Fruit fly (Drosophila melanogaster): ENCODE measurements around the gene mRpS26.

mRpS26 gene

dm6 chr3L:18075853-18076252, 30.5 kb upstream of the mRpS26 start:
- TF ChIP-seq pan (optimal IDR thresholded peaks at IDR 0.05) (no peak), EcR (GFP tag; optimal IDR thresholded peaks at IDR 0.05) (peak in 1 of 2 experiments; percentile 34), usp (GFP tag; optimal IDR thresholded peaks at IDR 0.05) (no peak), Dll (optimal IDR thresholded peaks at IDR 0.05) (no peak)

- TF ChIP-seq psq (optimal IDR thresholded peaks at IDR 0.05) (no peak), CG8478 (optimal IDR thresholded peaks at IDR 0.05) (no peak), EcR (GFP tag; optimal IDR thresholded peaks at IDR 0.05) (peak in 1 of 2 experiments; percentile 82)
These were observed 29.7 kb upstream of the mRpS26 start for dm6 chr3L:18076649-18077048.

- TF ChIP-seq EcR (GFP tag; optimal IDR thresholded peaks at IDR 0.05), result peak; percentile 47 to 99
- no peak for TF ChIP-seq usp (GFP tag; optimal IDR thresholded peaks at IDR 0.05)
These were observed 28.5 kb upstream of the mRpS26 start for dm6 chr3L:18077649-18078417.

dm6 chr3L:18078614-18079013, 27.8 kb upstream of the mRpS26 start:
- no peak for TF ChIP-seq psq (optimal IDR thresholded peaks at IDR 0.05)
- TF ChIP-seq CG8478 (optimal IDR thresholded peaks at IDR 0.05), result no peak
- TF ChIP-seq pan (optimal IDR thresholded peaks at IDR 0.05), result no peak
- TF ChIP-seq usp (GFP tag; optimal IDR thresholded peaks at IDR 0.05), result no peak
- TF ChIP-seq Dll (optimal IDR thresholded peaks at IDR 0.05), result no peak
- TF ChIP-seq EcR (GFP tag; optimal IDR thresholded peaks at IDR 0.05), result no peak

- peak; percentile 7 to 99 for TF ChIP-seq EcR (GFP tag; optimal IDR thresholded peaks at IDR 0.05)
- no peak for TF ChIP-seq CG8478 (optimal IDR thresholded peaks at IDR 0.05)
- TF ChIP-seq pan (optimal IDR thresholded peaks at IDR 0.05), result no peak
These were observed 27.3 kb upstream of the mRpS26 start for dm6 chr3L:18079123-18079522.

- TF ChIP-seq psq (optimal IDR thresholded peaks at IDR 0.05) (no peak), EcR (GFP tag; optimal IDR thresholded peaks at IDR 0.05) (peak in 1 of 2 experiments; percentile 92)
These were observed 26.5 kb upstream of the mRpS26 start for dm6 chr3L:18079610-18080497.

- TF ChIP-seq CG8478 (optimal IDR thresholded peaks at IDR 0.05) (no peak), pan (optimal IDR thresholded peaks at IDR 0.05) (no peak), psq (optimal IDR thresholded peaks at IDR 0.05) (no peak), usp (GFP tag; optimal IDR thresholded peaks at IDR 0.05) (no peak), EcR (GFP tag; optimal IDR thresholded peaks at IDR 0.05) (no peak), Dll (optimal IDR thresholded peaks at IDR 0.05) (no peak)
These were observed 24.9 kb upstream of the mRpS26 start for dm6 chr3L:18081494-18081893.

dm6 chr3L:18081957-18082356, 24.4 kb upstream of the mRpS26 start:
- TF ChIP-seq Dll (optimal IDR thresholded peaks at IDR 0.05), result no peak
- TF ChIP-seq psq (optimal IDR thresholded peaks at IDR 0.05), result no peak
- no peak for TF ChIP-seq usp (GFP tag; optimal IDR thresholded peaks at IDR 0.05)
- no peak for TF ChIP-seq CG8478 (optimal IDR thresholded peaks at IDR 0.05)
- peak in 1 of 2 experiments; percentile 98 for TF ChIP-seq EcR (GFP tag; optimal IDR thresholded peaks at IDR 0.05)

dm6 chr3L:18083402-18083801, 23.0 kb upstream of the mRpS26 start:
- TF ChIP-seq psq (optimal IDR thresholded peaks at IDR 0.05) (no peak), CG8478 (optimal IDR thresholded peaks at IDR 0.05) (no peak), pan (optimal IDR thresholded peaks at IDR 0.05) (no peak), Dll (optimal IDR thresholded peaks at IDR 0.05) (no peak), usp (GFP tag; optimal IDR thresholded peaks at IDR 0.05) (no peak), EcR (GFP tag; optimal IDR thresholded peaks at IDR 0.05) (no peak)

- TF ChIP-seq CG8478 (optimal IDR thresholded peaks at IDR 0.05) (no peak), EcR (GFP tag; optimal IDR thresholded peaks at IDR 0.05) (no peak), Dll (optimal IDR thresholded peaks at IDR 0.05) (no peak), usp (GFP tag; optimal IDR thresholded peaks at IDR 0.05) (no peak), pan (optimal IDR thresholded peaks at IDR 0.05) (no peak), psq (optimal IDR thresholded peaks at IDR 0.05) (no peak)
These were observed 22.4 kb upstream of the mRpS26 start for dm6 chr3L:18083994-18084393.

dm6 chr3L:18086754-18087685, 19.4 kb upstream of the mRpS26 start, which contains the start of gene CG34253:
CG34253 (minus strand) TSS chr3L:18087320.
- TF ChIP-seq CG8478 (optimal IDR thresholded peaks at IDR 0.05) (no peak), pan (optimal IDR thresholded peaks at IDR 0.05) (no peak), EcR (GFP tag; optimal IDR thresholded peaks at IDR 0.05) (no peak), Dll (optimal IDR thresholded peaks at IDR 0.05) (no peak), psq (optimal IDR thresholded peaks at IDR 0.05) (no peak), usp (GFP tag; optimal IDR thresholded peaks at IDR 0.05) (no peak)

- TF ChIP-seq pan (optimal IDR thresholded peaks at IDR 0.05), result no peak
- no peak for TF ChIP-seq CG8478 (optimal IDR thresholded peaks at IDR 0.05)
- TF ChIP-seq psq (optimal IDR thresholded peaks at IDR 0.05), result no peak
- no peak for TF ChIP-seq EcR (GFP tag; optimal IDR thresholded peaks at IDR 0.05)
- TF ChIP-seq Dll (optimal IDR thresholded peaks at IDR 0.05), result no peak
- no peak for TF ChIP-seq usp (GFP tag; optimal IDR thresholded peaks at IDR 0.05)
These were observed 18.4 kb upstream of the mRpS26 start for dm6 chr3L:18088027-18088426.

Measured in whole organism.